Fruit fly (Drosophila melanogaster): ENCODE results near the gene pzg.

Gene pzg

dm6 chr3L:21241447-21241983 is 44.4 kb upstream of the pzg start (continued):
- TF ChIP-seq odd (GFP tag; optimal IDR thresholded peaks at IDR 0.05) (no peak), emc (GFP tag; optimal IDR thresholded peaks at IDR 0.05) (no peak), Gug (GFP tag; IDR thresholded peaks at IDR 0.05) (0 out of 4 replicates have a peak, but pooled peaks have one; percentile 1), kay (GFP tag; optimal IDR thresholded peaks at IDR 0.05) (no peak), Trl (optimal IDR thresholded peaks at IDR 0.05) (no peak), Trl (GFP tag; optimal IDR thresholded peaks at IDR 0.05) (no peak), ac (GFP tag; optimal IDR thresholded peaks at IDR 0.05) (no peak), CG18011 (GFP tag; optimal IDR thresholded peaks at IDR 0.05) (no peak), sob (GFP tag; IDR thresholded peaks at IDR 0.05) (no peak), CG43689 (GFP tag; IDR thresholded peaks at IDR 0.05) (no peak), al (GFP tag; IDR thresholded peaks at IDR 0.05) (peak; percentile 37; the same call in 1 of the 2 replicates), CG11247 (GFP tag; IDR thresholded peaks at IDR 0.05) (no peak), ara (GFP tag; IDR thresholded peaks at IDR 0.05) (no peak), en (GFP tag; optimal IDR thresholded peaks at IDR 0.05) (no peak), gfzf (GFP tag; optimal IDR thresholded peaks at IDR 0.05) (no peak), CG31441 (GFP tag; IDR thresholded peaks at IDR 0.05) (no peak), CG10321 (GFP tag; IDR thresholded peaks at IDR 0.05) (no peak), bsh (GFP tag; optimal IDR thresholded peaks at IDR 0.05) (no peak), dmrt11E (tag; optimal IDR thresholded peaks at IDR 0.05) (no peak), Hr78 (GFP tag; optimal IDR thresholded peaks at IDR 0.05) (no peak), CG12104 (GFP tag; optimal IDR thresholded peaks at IDR 0.05) (no peak), Side (GFP tag; optimal IDR thresholded peaks at IDR 0.05) (no peak), Oli (tag; optimal IDR thresholded peaks at IDR 0.05) (no peak), gcm (GFP tag; optimal IDR thresholded peaks at IDR 0.05) (no peak), lilli (GFP tag; optimal IDR thresholded peaks at IDR 0.05) (peak; percentile 11), CG7839 (tag; optimal IDR thresholded peaks at IDR 0.05) (peak; percentile 33), nerfin-2 (GFP tag; IDR thresholded peaks at IDR 0.05; ENCODE audit: partially characterized antibody) (no peak), CG1602 (GFP tag; optimal IDR thresholded peaks at IDR 0.05) (no peak), cato (GFP tag; optimal IDR thresholded peaks at IDR 0.05; ENCODE audit: borderline replicate concordance) (no peak), E2f1 (GFP tag; IDR thresholded peaks at IDR 0.05) (no peak), CG8281 (tag; optimal IDR thresholded peaks at IDR 0.05) (no peak), CG3163 (GFP tag; optimal IDR thresholded peaks at IDR 0.05) (no peak), PHDP (tag; optimal IDR thresholded peaks at IDR 0.05) (peak; percentile 25), trem (tag; optimal IDR thresholded peaks at IDR 0.05) (no peak), nerfin-1 (tag; optimal IDR thresholded peaks at IDR 0.05) (no peak), CG30431 (GFP tag; optimal IDR thresholded peaks at IDR 0.05) (no peak), run (tag; optimal IDR thresholded peaks at IDR 0.05) (no peak), ato (GFP tag; IDR thresholded peaks at IDR 0.05; ENCODE audit: partially characterized antibody) (no peak), Xrp1 (GFP tag; IDR thresholded peaks at IDR 0.05) (no peak), br (optimal IDR thresholded peaks at IDR 0.05) (no peak), Asciz (GFP tag; optimal IDR thresholded peaks at IDR 0.05) (no peak), pb (GFP tag; optimal IDR thresholded peaks at IDR 0.05) (no peak), CG16863 (GFP tag; optimal IDR thresholded peaks at IDR 0.05) (no peak), slbo (GFP tag; IDR thresholded peaks at IDR 0.05) (no peak), CG8089 (GFP tag; optimal IDR thresholded peaks at IDR 0.05) (no peak), Jarid2 (GFP tag; optimal IDR thresholded peaks at IDR 0.05) (peak; percentile 7), Sox102F (GFP tag; optimal IDR thresholded peaks at IDR 0.05) (peak; percentile 1), stc (GFP tag; IDR thresholded peaks at IDR 0.05) (no peak), Fer3 (tag; optimal IDR thresholded peaks at IDR 0.05) (peak; percentile 4), toy (GFP tag; IDR thresholded peaks at IDR 0.05) (no peak), CG3995 (GFP tag; optimal IDR thresholded peaks at IDR 0.05) (no peak), p53 (GFP tag; optimal IDR thresholded peaks at IDR 0.05) (no peak)

Data from whole organism, embryonic.